Worm (Caenorhabditis elegans): Measurements from ENCODE around the gene irld-9.

ce11 chrII:1786209-1786608 lies 47.5 kb upstream of the irld-9 start, which contains the start of gene C08F1.10:
- TF ChIP-seq dao-5 (tag; optimal IDR thresholded peaks at IDR 0.05): no peak
- no peak for TF ChIP-seq him-1 (tag; optimal IDR thresholded peaks at IDR 0.05)

Data from whole organism, L4/young adult.